Worm (Caenorhabditis elegans) whole organism, L2 larva: Measurements from ENCODE around the gene M116.5.

Source experiments
- alr-1 ChIP-seq: fragments of 150-350 bp; optimal IDR thresholded peaks from 2 replicates; lab custom pipeline; 2014; ENCODE audit warnings: missing biosample characterization, missing genetic modification characterization
- ceh-82 ChIP-seq: fragments of 150-350 bp; optimal IDR thresholded peaks from 2 replicates; lab custom pipeline; 2014; ENCODE audit warnings: missing biosample characterization, missing genetic modification characterization
- egl-27 ChIP-seq: sonication (generic microtip); optimal IDR thresholded peaks from 3 replicates; lab custom pipeline; 2017; ENCODE audit warnings: missing biosample characterization, missing genetic modification reagents, missing genetic modification characterization
- elt-1 ChIP-seq: fragments of 150-350 bp; optimal IDR thresholded peaks from 2 replicates; lab custom pipeline; 2014; ENCODE audit warnings: missing biosample characterization, missing genetic modification characterization
- fos-1 ChIP-seq: fragments of 150-350 bp; optimal IDR thresholded peaks from 2 replicates; lab custom pipeline; 2014; ENCODE audit warnings: missing biosample characterization, missing genetic modification characterization
- mab-5 ChIP-seq: fragments of 150-350 bp; optimal IDR thresholded peaks from 2 replicates; lab custom pipeline; 2014; ENCODE audit warnings: missing biosample characterization, missing genetic modification characterization
- mbf-1 ChIP-seq: sonication (generic microtip); optimal IDR thresholded peaks from 2 replicates; lab custom pipeline; 2017; ENCODE audit warnings: missing biosample characterization, missing genetic modification characterization
- nhr-11 ChIP-seq: fragments of 150-350 bp; optimal IDR thresholded peaks from 2 replicates; lab custom pipeline; 2014; ENCODE audit warnings: missing biosample characterization, missing genetic modification characterization
- nhr-23 ChIP-seq: fragments of 150-350 bp; optimal IDR thresholded peaks from 2 replicates; lab custom pipeline; 2014; ENCODE audit warnings: missing biosample characterization, missing genetic modification reagents, missing genetic modification characterization
- skn-1 ChIP-seq: sonication (generic microtip); optimal IDR thresholded peaks from 2 replicates; lab custom pipeline; 2017; ENCODE audit warnings: missing biosample characterization, missing genetic modification characterization
- unc-39 ChIP-seq: fragments of 150-350 bp; optimal IDR thresholded peaks from 2 replicates; lab custom pipeline; 2014; ENCODE audit warnings: missing biosample characterization, missing genetic modification characterization
- ztf-1 ChIP-seq: fragments of 200-800 bp; sonication (Bioruptor generic); conservative IDR thresholded peaks from 2 replicates; pipeline ENCODE4 v1.3.6; 2022; ENCODE audit warnings: missing genetic modification characterization, missing compliant biosample characterization
- ztf-4 ChIP-seq: fragments of 150-350 bp; optimal IDR thresholded peaks from 2 replicates; lab custom pipeline; 2014; ENCODE audit warnings: missing biosample characterization, missing genetic modification characterization

DNA sequence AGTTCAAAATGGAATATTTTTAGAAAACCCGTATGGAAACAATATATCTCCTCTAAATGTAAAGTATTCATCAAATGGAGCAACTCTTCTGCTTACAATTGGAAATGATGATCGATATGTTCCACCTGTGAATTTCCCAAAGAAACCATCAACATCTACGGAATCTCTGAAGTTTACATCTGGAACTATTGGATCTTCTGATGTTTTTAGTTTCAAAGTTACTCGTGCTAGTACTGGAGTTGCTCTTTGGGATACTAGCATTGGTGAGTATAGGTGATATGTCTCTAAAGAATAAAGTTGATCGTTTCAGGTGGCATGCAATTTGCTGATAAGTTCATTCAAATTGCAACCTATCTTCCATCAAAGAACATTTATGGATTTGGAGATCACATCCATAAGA, 53.0 kb downstream of the M116.5 start:
- no peak for TF ChIP-seq unc-39
- no peak for TF ChIP-seq mab-5 (tag; lab: Kevin White, UChicago)
- TF ChIP-seq skn-1 (tag; lab: Kevin White, UChicago): no peak
- no peak for TF ChIP-seq fos-1 (tag; lab: Kevin White, UChicago)
- no peak for TF ChIP-seq alr-1
- no peak for TF ChIP-seq ztf-1
- TF ChIP-seq elt-1 (tag; lab: Kevin White, UChicago): no peak
- no peak for TF ChIP-seq nhr-11
- no peak for TF ChIP-seq egl-27 (tag; lab: Kevin White, UChicago)
- no peak for TF ChIP-seq mbf-1 (tag; lab: Kevin White, UChicago)
- no peak for TF ChIP-seq ztf-4
- TF ChIP-seq nhr-23 (tag; lab: Kevin White, UChicago): no peak
- TF ChIP-seq ceh-82 (tag; lab: Kevin White, UChicago): no peak
